Fruit fly (Drosophila melanogaster) whole organism, adult: ENCODE results near the gene CG42821.

Experiments used
- CG11617 ChIP-seq: fragments of 200-800 bp; sonication (Bioruptor generic); optimal IDR thresholded peaks from 2 replicates; lab custom pipeline; 2017; ENCODE audit warnings: mild to moderate bottlenecking, missing biosample characterization, missing genetic modification reagents, missing genetic modification characterization
- CG1620 ChIP-seq: fragments of 200-800 bp; sonication (Bioruptor generic); optimal IDR thresholded peaks from 2 replicates; lab custom pipeline; 2016; ENCODE audit warnings: missing biosample characterization, missing genetic modification characterization
- CG33017 ChIP-seq: fragments of 200-800 bp; sonication (Bioruptor generic); optimal IDR thresholded peaks from 2 replicates; lab custom pipeline; 2018; ENCODE audit warnings: missing biosample characterization, mild to moderate bottlenecking, missing genetic modification characterization, moderate library complexity
- CG5204 ChIP-seq: fragments of 200-800 bp; sonication (Bioruptor generic); optimal IDR thresholded peaks from 2 replicates; lab custom pipeline; 2016; ENCODE audit warnings: missing biosample characterization, missing genetic modification characterization
- CG7045 ChIP-seq: fragments of 200-800 bp; sonication (Bioruptor generic); optimal IDR thresholded peaks from 2 replicates; lab custom pipeline; 2017; ENCODE audit warnings: missing biosample characterization, mild to moderate bottlenecking, missing genetic modification characterization
- CG7101 ChIP-seq: fragments of 200-800 bp; sonication (Bioruptor generic); optimal IDR thresholded peaks from 2 replicates; lab custom pipeline; 2018; ENCODE audit warnings: missing biosample characterization, mild to moderate bottlenecking, missing genetic modification characterization, moderate library complexity
- Crg-1 ChIP-seq: fragments of 200-800 bp; sonication (Bioruptor generic); optimal IDR thresholded peaks from 2 replicates; lab custom pipeline; 2016; ENCODE audit warnings: missing biosample characterization, missing genetic modification characterization
- Mnt ChIP-seq: fragments of 200-800 bp; sonication (Bioruptor generic); optimal IDR thresholded peaks from 2 replicates; lab custom pipeline; 2016; ENCODE audit warnings: missing biosample characterization, mild to moderate bottlenecking, missing genetic modification characterization
- cic ChIP-seq: fragments of 200-800 bp; sonication (Bioruptor generic); optimal IDR thresholded peaks from 2 replicates; lab custom pipeline; 2017; ENCODE audit warnings: missing biosample characterization, mild to moderate bottlenecking, missing genetic modification characterization, moderate library complexity
- kay ChIP-seq: fragments of 200-800 bp; sonication (Bioruptor generic); peaks from one replicate; lab custom pipeline; 2016; ENCODE audit warnings: missing biosample characterization, missing genetic modification characterization, borderline replicate concordance
- ovo ChIP-seq: fragments of 200-800 bp; sonication (Bioruptor generic); optimal IDR thresholded peaks from 2 replicates; lab custom pipeline; 2016; ENCODE audit warnings: missing biosample characterization, missing genetic modification characterization
- pad ChIP-seq: fragments of 200-800 bp; sonication (Bioruptor generic); optimal IDR thresholded peaks from 3 replicates; lab custom pipeline; 2017; ENCODE audit warnings: missing biosample characterization, missing genetic modification characterization, mild to moderate bottlenecking, moderate library complexity, missing genetic modification reagents
- tj ChIP-seq: fragments of 200-800 bp; sonication (Bioruptor generic); optimal IDR thresholded peaks from 3 replicates; lab custom pipeline; 2017; ENCODE audit warnings: missing biosample characterization, mild to moderate bottlenecking, missing genetic modification characterization, moderate library complexity
- toe ChIP-seq: fragments of 200-800 bp; sonication (Bioruptor generic); optimal IDR thresholded peaks from 2 replicates; lab custom pipeline; 2016; ENCODE audit warnings: missing biosample characterization, missing genetic modification characterization

dm6 chr3R:17403188-17403587, 9.7 kb upstream of the CG42821 start, which contains the start of gene CG34279:
- no peak for TF ChIP-seq CG11617 (GFP tag; lab: Kevin White, UChicago)
- TF ChIP-seq tj: no peak
- TF ChIP-seq CG5204 (GFP tag; lab: Kevin White, UChicago): no peak
- TF ChIP-seq toe: no peak
- TF ChIP-seq kay (GFP tag; lab: Kevin White, UChicago): no peak
- no peak for TF ChIP-seq CG1620 (GFP tag; lab: Kevin White, UChicago)
- TF ChIP-seq ovo: no peak
- no peak for TF ChIP-seq Mnt (GFP tag; lab: Kevin White, UChicago)
- no peak for TF ChIP-seq CG7045 (GFP tag; lab: Kevin White, UChicago)
- TF ChIP-seq pad (GFP tag; lab: Kevin White, UChicago): no peak
- no peak for TF ChIP-seq CG33017 (tag; lab: Kevin White, UChicago)
- TF ChIP-seq cic (GFP tag; lab: Kevin White, UChicago): no peak
- no peak for TF ChIP-seq Crg-1 (GFP tag; lab: Kevin White, UChicago)
- no peak for TF ChIP-seq CG7101 (tag; lab: Kevin White, UChicago)
